Worm (Caenorhabditis elegans) whole organism, L1 larva: Measurements from ENCODE around the gene pccb-1.

Source experiments
- elt-3 ChIP-seq, 6 experiments: fragments of 150-350 bp in 1 of 6; sonication (generic microtip); optimal IDR thresholded peaks; 2 replicates each; lab custom pipeline; 2017 to 2018; ENCODE audit warnings: missing biosample characterization in 6 of 6, missing genetic modification characterization in 6 of 6, inconsistent platforms in 1 of 6
- ztf-4 ChIP-seq: fragments of 150-350 bp; optimal IDR thresholded peaks from 2 replicates; lab custom pipeline; 2014; ENCODE audit warnings: missing biosample characterization, missing genetic modification characterization

- TF ChIP-seq elt-3 (tag; optimal IDR thresholded peaks at IDR 0.05; lab: Kevin White, UChicago) (no peak), ztf-4 (tag; lab: Kevin White, UChicago) (no peak)
Measured at ce11 chrX:3135186-3135585, 45.8 kb downstream of the pccb-1 start, which contains the start of gene K10B3.1.
